Worm (Caenorhabditis elegans) whole organism, early embryonic: ENCODE measurements around the gene C04E7.5.
"Not testable (repeated sequence)": the region's sequence is repeated elsewhere in the genome, so short reads cannot be mapped to it uniquely, and the experiment has no call there.

Source experiments
- B0310.2 ChIP-seq: sonication (generic microtip); optimal IDR thresholded peaks from 2 replicates; lab custom pipeline; 2016; ENCODE audit warnings: mild to moderate bottlenecking, missing genetic modification characterization, missing compliant biosample characterization
- F13C5.2 ChIP-seq: sonication (generic microtip); optimal IDR thresholded peaks from 2 replicates; lab custom pipeline; 2017; ENCODE audit warnings: mild to moderate bottlenecking, missing genetic modification characterization, inconsistent platforms, missing compliant biosample characterization
- aly-1 ChIP-seq: sonication (generic microtip); optimal IDR thresholded peaks from 2 replicates; lab custom pipeline; 2016; ENCODE audit warnings: missing genetic modification characterization, missing compliant biosample characterization
- ama-1 ChIP-seq: fragments of 150-350 bp; optimal IDR thresholded peaks from 2 replicates; lab custom pipeline; 2014
- ceh-13 ChIP-seq: fragments of 200-800 bp; sonication (Bioruptor generic); optimal IDR thresholded peaks from 2 replicates; lab custom pipeline; 2018; ENCODE audit warnings: mild to moderate bottlenecking, missing genetic modification characterization, missing compliant biosample characterization
- ceh-36 ChIP-seq: sonication (generic microtip); optimal IDR thresholded peaks from 2 replicates; lab custom pipeline; 2016; ENCODE audit warnings: missing genetic modification characterization, inconsistent platforms, missing compliant biosample characterization
- ets-7 ChIP-seq: sonication (generic microtip); optimal IDR thresholded peaks from 2 replicates; lab custom pipeline; 2016; ENCODE audit warnings: missing genotype, missing genetic modification characterization, missing compliant biosample characterization
- flt-1 ChIP-seq: fragments of 200-800 bp; sonication (Bioruptor generic); IDR thresholded peaks from 2 replicates; pipeline ENCODE4 v1.3.6; 2022; ENCODE audit warnings: missing genetic modification characterization, missing compliant biosample characterization
- hmbx-1 ChIP-seq: sonication (generic microtip); optimal IDR thresholded peaks from 2 replicates; lab custom pipeline; 2016; ENCODE audit warnings: mild to moderate bottlenecking, missing genetic modification characterization, missing compliant biosample characterization
- hmg-4 ChIP-seq: fragments of 200-800 bp; sonication (Bioruptor generic); optimal IDR thresholded peaks from 2 replicates; lab custom pipeline; 2018; ENCODE audit warnings: mild to moderate bottlenecking, missing genetic modification characterization, missing compliant biosample characterization
- hnd-1 ChIP-seq: sonication (generic microtip); optimal IDR thresholded peaks from 2 replicates; lab custom pipeline; 2016; ENCODE audit warnings: missing genetic modification characterization, missing compliant biosample characterization
- pes-1 ChIP-seq: fragments of 200-800 bp; sonication (Bioruptor generic); IDR thresholded peaks from 2 replicates; pipeline ENCODE4 v1.3.6; 2022; ENCODE audit warnings: missing genetic modification reagents, missing genetic modification characterization, missing compliant biosample characterization
- scrt-1 ChIP-seq: fragments of 200-800 bp; sonication (Bioruptor generic); IDR thresholded peaks from 2 replicates; pipeline ENCODE4 v1.3.6; 2022; ENCODE audit warnings: missing genetic modification characterization, missing compliant biosample characterization
- sea-1 ChIP-seq: fragments of 200-800 bp; sonication (Bioruptor generic); conservative IDR thresholded peaks from 2 replicates; pipeline ENCODE4 v1.3.6; 2022; ENCODE audit warnings: missing genetic modification characterization, missing compliant biosample characterization
- tbx-11 ChIP-seq: fragments of 200-800 bp; sonication (Bioruptor generic); IDR thresholded peaks from 2 replicates; pipeline ENCODE4 v1.3.6; 2022; ENCODE audit warnings: missing genetic modification characterization, missing compliant biosample characterization
- tbx-37 ChIP-seq: fragments of 200-800 bp; sonication (Bioruptor generic); conservative IDR thresholded peaks from 2 replicates; pipeline ENCODE4 v1.3.6; 2022; ENCODE audit warnings: missing genetic modification reagents, missing genetic modification characterization, missing compliant biosample characterization
- tra-4 ChIP-seq: sonication (generic microtip); optimal IDR thresholded peaks from 2 replicates; lab custom pipeline; 2017; ENCODE audit warnings: missing genetic modification characterization, missing compliant biosample characterization

The C04E7.5 gene

DNA sequence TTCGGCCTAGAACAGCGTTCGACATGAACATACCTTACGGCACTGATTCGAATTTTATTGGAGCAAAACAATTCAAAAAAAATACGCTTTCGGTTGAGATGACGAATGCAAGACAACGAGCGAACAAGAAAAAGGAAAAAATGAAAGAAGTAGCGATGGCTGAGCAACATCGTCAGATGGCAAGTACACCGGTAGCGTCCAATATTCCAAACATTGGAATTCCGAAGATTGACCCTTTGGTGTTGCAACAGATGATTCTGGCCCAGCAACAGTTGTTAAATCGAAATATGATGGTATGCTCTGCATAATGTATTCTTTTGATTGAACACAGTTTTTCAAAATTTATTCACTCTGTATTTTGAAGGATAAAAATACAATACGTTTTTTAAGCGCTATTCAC lies 27.9 kb upstream of the C04E7.5 start:
- TF ChIP-seq hnd-1, result no peak
- TF ChIP-seq ama-1 (lab: Kevin White, UChicago), result no peak
- TF ChIP-seq tbx-37, result no peak
- TF ChIP-seq ets-7 (tag; lab: Kevin White, UChicago), result no peak
- TF ChIP-seq flt-1, result no peak
- no peak for TF ChIP-seq tra-4 (tag; lab: Kevin White, UChicago)
- no peak for TF ChIP-seq pes-1 (GFP tag; lab: Robert Waterston, UW)
- TF ChIP-seq scrt-1, result no peak
- TF ChIP-seq sea-1, result no peak
- no peak for TF ChIP-seq ceh-13
- no peak for TF ChIP-seq F13C5.2

DNA sequence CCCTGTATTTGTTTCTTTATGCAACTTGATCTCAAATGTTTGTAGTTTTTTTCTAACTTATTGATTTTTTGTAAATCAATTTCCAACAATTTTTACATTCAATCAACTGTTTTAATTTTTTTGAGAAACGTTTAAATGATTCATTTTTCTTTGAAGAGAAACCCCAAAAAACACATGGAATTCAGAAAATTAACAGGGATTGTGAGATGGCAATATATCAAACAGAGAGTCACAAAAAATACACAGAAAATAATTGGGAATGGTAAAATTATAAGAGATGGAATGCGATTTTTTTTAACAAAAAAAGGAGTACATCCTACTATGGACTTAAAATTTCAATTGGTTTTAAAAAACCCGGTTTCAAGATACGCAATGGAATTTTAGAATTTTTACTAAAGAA lies 26.1 kb upstream of the C04E7.5 start:
- no peak for TF ChIP-seq tbx-11 (GFP tag; lab: Robert Waterston, UW)
- TF ChIP-seq B0310.2 (tag; lab: Kevin White, UChicago), result no peak
- TF ChIP-seq ceh-36, result no peak
- no peak for TF ChIP-seq pes-1 (GFP tag; lab: Robert Waterston, UW)
- TF ChIP-seq ets-7 (tag; lab: Kevin White, UChicago), result no peak
- no peak for TF ChIP-seq flt-1
- TF ChIP-seq hmg-4 (GFP tag; lab: Kevin White, UChicago), result no peak
- TF ChIP-seq ceh-13, result no peak
- no peak for TF ChIP-seq ama-1 (lab: Kevin White, UChicago)
- TF ChIP-seq F13C5.2, result no peak
- no peak for TF ChIP-seq sea-1
- no peak for TF ChIP-seq aly-1 (tag; lab: Kevin White, UChicago)
- no peak for TF ChIP-seq hmbx-1

DNA sequence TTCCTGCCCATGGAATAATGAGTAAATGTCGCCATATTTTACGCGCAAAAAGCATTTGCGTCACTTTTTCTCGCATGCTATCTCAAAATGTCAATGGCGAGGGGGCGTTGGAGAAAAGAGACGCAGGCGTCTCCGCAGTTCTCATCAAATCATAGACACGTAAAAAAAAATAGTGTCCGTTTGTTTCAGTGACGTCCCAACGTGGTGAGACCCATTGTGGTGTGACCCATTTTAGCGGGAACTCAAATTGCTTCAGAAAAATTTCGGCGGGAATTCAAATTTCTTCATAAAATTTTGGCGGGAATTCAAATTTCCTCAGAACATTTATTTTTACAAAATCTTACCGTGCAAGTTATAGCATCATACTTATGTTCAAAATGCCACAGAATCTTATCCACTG lies 16.8 kb upstream of the C04E7.5 start:
- TF ChIP-seq B0310.2 (tag; lab: Kevin White, UChicago), result no peak
- TF ChIP-seq scrt-1, result no peak
- TF ChIP-seq pes-1 (GFP tag; lab: Robert Waterston, UW), result no peak
- TF ChIP-seq hnd-1, result no peak
- TF ChIP-seq tbx-37, result no peak
- TF ChIP-seq hmbx-1, result no peak
- no peak for TF ChIP-seq sea-1
- no peak for TF ChIP-seq aly-1 (tag; lab: Kevin White, UChicago)
- TF ChIP-seq ama-1 (lab: Kevin White, UChicago), result no peak
- no peak for TF ChIP-seq ceh-36
- no peak for TF ChIP-seq ets-7 (tag; lab: Kevin White, UChicago)
- no peak for TF ChIP-seq hmg-4 (GFP tag; lab: Kevin White, UChicago)
- TF ChIP-seq ceh-13, result no peak
- no peak for TF ChIP-seq tra-4 (tag; lab: Kevin White, UChicago)
- TF ChIP-seq flt-1, result no peak
- TF ChIP-seq F13C5.2, result no peak
- no peak for TF ChIP-seq tbx-11 (GFP tag; lab: Robert Waterston, UW)

DNA sequence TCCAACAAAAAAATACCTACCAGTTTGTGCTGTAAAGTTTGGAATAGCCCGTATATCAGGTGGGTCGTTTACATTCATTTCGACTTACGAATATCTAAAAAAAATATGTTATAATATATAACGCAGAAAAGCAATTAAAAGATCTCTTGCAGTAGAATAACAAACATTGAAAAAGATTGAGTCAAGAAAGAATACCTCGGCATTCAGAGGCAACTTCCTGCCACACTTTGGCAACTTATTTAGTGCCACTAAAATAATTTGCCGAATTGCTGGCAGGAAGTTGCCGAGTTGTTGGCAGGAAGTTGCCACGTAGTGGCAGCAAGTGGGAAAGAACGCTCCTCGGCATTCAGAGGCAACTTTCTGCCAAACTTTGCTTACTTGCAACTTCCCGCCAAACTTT lies 13.5 kb upstream of the C04E7.5 start, which contains the start of gene C04E7.3:
Gene C04E7.3, minus strand, starts transcription at position 101 of the 400 bp plus-strand sequence.
- not testable (repeated sequence) for TF ChIP-seq flt-1; hmg-4 (GFP tag; lab: Kevin White, UChicago); pes-1 (GFP tag; lab: Robert Waterston, UW)

DNA sequence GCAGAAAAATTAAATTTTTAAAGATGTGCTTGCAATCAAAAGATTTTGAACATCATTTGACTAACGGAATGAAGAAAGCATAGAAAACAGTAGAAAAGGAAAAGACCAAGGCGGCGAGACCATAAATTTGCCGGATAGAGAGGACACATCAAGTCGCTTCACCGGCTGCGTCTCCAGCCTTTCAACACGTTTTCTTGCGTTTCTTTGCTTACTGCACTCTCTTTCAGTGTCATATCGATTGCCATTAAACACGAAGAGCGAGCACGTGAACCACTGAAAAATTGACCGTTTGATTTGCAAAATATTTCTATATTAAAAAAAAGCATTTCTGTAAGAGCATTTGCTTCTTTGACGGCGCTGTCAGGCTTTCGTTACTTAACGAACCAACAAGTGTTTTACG lies 12.4 kb upstream of the C04E7.5 start:
- no peak for TF ChIP-seq aly-1 (tag; lab: Kevin White, UChicago)
- TF ChIP-seq B0310.2 (tag; lab: Kevin White, UChicago), result no peak
- TF ChIP-seq sea-1, result no peak
- no peak for TF ChIP-seq flt-1
- no peak for TF ChIP-seq hmbx-1
- no peak for TF ChIP-seq ceh-36
- TF ChIP-seq F13C5.2, result no peak
- no peak for TF ChIP-seq tbx-37
- TF ChIP-seq scrt-1, result no peak
- no peak for TF ChIP-seq ets-7 (tag; lab: Kevin White, UChicago)

DNA sequence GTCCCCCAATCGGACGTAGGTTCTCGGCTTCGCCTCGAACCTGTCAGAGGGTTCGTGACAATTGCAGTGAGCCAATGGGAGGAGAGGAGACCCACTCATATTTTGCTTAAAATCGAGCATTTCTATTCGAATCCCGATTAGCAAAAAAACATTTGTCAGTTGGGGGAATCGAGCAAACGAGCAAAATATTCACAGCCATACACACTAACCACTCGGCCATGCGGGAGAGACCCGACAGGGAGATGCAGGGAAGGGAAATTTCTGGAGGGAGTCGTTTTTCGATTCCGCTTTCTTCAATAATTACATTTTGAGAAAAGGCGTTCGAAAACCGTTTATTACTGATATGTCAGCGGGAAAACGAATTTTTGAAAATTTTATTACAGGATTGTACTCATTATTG lies 9.2 kb upstream of the C04E7.5 start:
- TF ChIP-seq sea-1 (peak; percentile 90), tbx-11 (GFP tag; lab: Robert Waterston, UW) (peak; percentile 87), flt-1 (peak; percentile 93), ceh-36 (peak; percentile 18), scrt-1 (peak; percentile 91), tbx-37 (peak; percentile 89), pes-1 (GFP tag; lab: Robert Waterston, UW) (peak; percentile 93)

DNA sequence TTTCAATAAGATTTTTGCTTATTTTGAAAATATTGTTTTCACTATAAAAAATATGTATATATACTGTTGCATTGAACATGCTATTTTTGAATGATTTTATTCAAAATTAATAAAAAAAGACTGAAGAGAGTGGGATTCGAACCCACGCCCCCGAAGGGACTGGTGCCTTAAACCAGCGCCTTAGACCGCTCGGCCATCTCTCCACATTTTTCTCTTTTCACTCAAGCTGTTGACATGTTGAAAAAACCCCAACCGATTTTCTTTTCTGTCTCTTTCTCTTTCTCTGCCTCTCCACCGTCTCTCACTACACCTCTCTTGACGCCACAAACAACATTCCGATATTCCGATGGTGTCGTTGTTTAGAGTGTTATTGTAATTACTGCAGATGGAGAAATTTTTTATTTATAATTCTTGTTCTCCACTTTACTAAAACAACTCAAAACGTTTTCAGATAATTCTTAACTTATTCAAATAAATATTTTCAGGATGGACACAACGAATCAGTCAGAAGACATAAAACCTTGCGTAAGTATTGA lies 7.4 kb upstream of the C04E7.5 start, which contains the start of gene sor-3:
Gene sor-3, plus strand, starts transcription at position 486 of the 536 bp plus-strand sequence.
- TF ChIP-seq ceh-36 (peak; percentile 78), ceh-13 (peak; percentile 70), ama-1 (lab: Kevin White, UChicago) (no peak), pes-1 (GFP tag; lab: Robert Waterston, UW) (peak; percentile 91), hmg-4 (GFP tag; lab: Kevin White, UChicago) (peak; percentile 94), ets-7 (tag; lab: Kevin White, UChicago) (peak; percentile 62), sea-1 (peak; percentile 91), hmbx-1 (peak; percentile 65), tbx-11 (GFP tag; lab: Robert Waterston, UW) (peak; percentile 90), aly-1 (tag; lab: Kevin White, UChicago) (peak; percentile 69), tbx-37 (peak; percentile 94), F13C5.2 (peak; percentile 96), flt-1 (peak; percentile 85), B0310.2 (tag; lab: Kevin White, UChicago) (peak; percentile 65), tra-4 (tag; lab: Kevin White, UChicago) (peak; percentile 75), scrt-1 (peak; percentile 90), hnd-1 (peak; percentile 85)

DNA sequence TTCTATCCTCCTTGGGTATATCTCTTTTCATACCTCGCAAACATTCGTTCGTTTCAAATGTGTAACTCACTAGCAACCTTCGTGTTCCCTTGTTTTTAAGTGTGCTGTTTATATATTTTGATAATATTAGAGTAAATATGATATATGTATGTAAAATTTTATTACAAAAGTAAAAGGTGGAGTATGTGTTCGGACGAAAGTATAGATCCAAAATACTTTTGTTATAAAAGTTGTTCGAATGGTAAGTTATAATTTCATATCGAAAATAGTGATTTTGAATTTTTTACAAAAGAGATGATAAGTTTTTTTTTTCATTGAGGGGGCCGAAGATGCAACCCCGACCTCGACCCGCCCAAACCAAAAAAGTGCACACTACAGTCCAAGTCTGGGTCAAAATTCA lies 2.8 kb upstream of the C04E7.5 start, which contains the start of gene C04E7.1:
Gene C04E7.1, plus strand, starts transcription at position 301 of the 400 bp plus-strand sequence.
- TF ChIP-seq aly-1 (tag; lab: Kevin White, UChicago) (no peak), B0310.2 (tag; lab: Kevin White, UChicago) (no peak), ceh-36 (no peak), flt-1 (no peak), tbx-37 (no peak)
